Fruit fly (Drosophila melanogaster): ENCODE data around the gene CG14073.

The CG14073 gene

dm6 chr3L:18813963-18814647 is 6.4 kb downstream of the CG14073 start (continued):
- TF ChIP-seq h (optimal IDR thresholded peaks at IDR 0.05), result no peak
- TF ChIP-seq bcd (GFP tag; optimal IDR thresholded peaks at IDR 0.05), result no peak
- TF ChIP-seq sd (tag; optimal IDR thresholded peaks at IDR 0.05), result peak; percentile 90
- peak; percentile 62 for TF ChIP-seq kay (GFP tag; optimal IDR thresholded peaks at IDR 0.05)
- TF ChIP-seq phol (tag; optimal IDR thresholded peaks at IDR 0.05), result no peak
- TF ChIP-seq dmrt99B (tag; optimal IDR thresholded peaks at IDR 0.05), result no peak
- TF ChIP-seq lola (GFP tag; optimal IDR thresholded peaks at IDR 0.05), result no peak
- peak; percentile 74; the same call in 1 of the 3 replicates for TF ChIP-seq zfh1 (GFP tag; IDR thresholded peaks at IDR 0.05)
- no peak for TF ChIP-seq CG4617 (GFP tag; optimal IDR thresholded peaks at IDR 0.05; ENCODE audit: borderline replicate concordance)
- no peak for TF ChIP-seq chn (GFP tag; optimal IDR thresholded peaks at IDR 0.05)
- TF ChIP-seq sob (GFP tag; IDR thresholded peaks at IDR 0.05), result peak; percentile 78; the same call in 1 of the 2 replicates
- TF ChIP-seq CG11695 (GFP tag; IDR thresholded peaks at IDR 0.05), result peak; percentile 67; the same call in 2 of the 3 replicates
- TF ChIP-seq Dip2 (GFP tag; IDR thresholded peaks at IDR 0.05), result no peak
- peak; percentile 50; the same call in 1 of the 2 replicates for TF ChIP-seq Adf1 (GFP tag; IDR thresholded peaks at IDR 0.05)
- TF ChIP-seq Oli (tag; optimal IDR thresholded peaks at IDR 0.05), result no peak
- TF ChIP-seq CG2199 (GFP tag; IDR thresholded peaks at IDR 0.05), result 0 out of 3 replicates have a peak, but pooled peaks have one; percentile 80
- TF ChIP-seq ato (GFP tag; IDR thresholded peaks at IDR 0.05; ENCODE audit: partially characterized antibody), result no peak
- no peak for TF ChIP-seq CG6791 (GFP tag; IDR thresholded peaks at IDR 0.05; ENCODE audit: partially characterized antibody)
- no peak for TF ChIP-seq vfl (GFP tag; optimal IDR thresholded peaks at IDR 0.05)
- no peak for TF ChIP-seq cad (GFP tag; optimal IDR thresholded peaks at IDR 0.05)
- TF ChIP-seq tgo (GFP tag; IDR thresholded peaks at IDR 0.05), result no peak; the same call in 2 of the 3 replicates
- no peak for TF ChIP-seq gcm2 (GFP tag; optimal IDR thresholded peaks at IDR 0.05)
- TF ChIP-seq insv (GFP tag; optimal IDR thresholded peaks at IDR 0.05), result peak in 1 of 2 experiments; percentile 32
- TF ChIP-seq CG10543 (GFP tag; optimal IDR thresholded peaks at IDR 0.05), result peak; percentile 87
- TF ChIP-seq CG31365 (tag; optimal IDR thresholded peaks at IDR 0.05), result peak; percentile 74
- TF ChIP-seq C15 (GFP tag; IDR thresholded peaks at IDR 0.05), result no peak; the same call in 2 of the 3 replicates
- peak in 1 of 2 experiments; percentile 30 for TF ChIP-seq Trl (optimal IDR thresholded peaks at IDR 0.05)
- TF ChIP-seq Trl (GFP tag; optimal IDR thresholded peaks at IDR 0.05), result peak; percentile 78
- TF ChIP-seq fru (optimal IDR thresholded peaks at IDR 0.05), result no peak
- peak; percentile 86 for TF ChIP-seq Fer1 (GFP tag; optimal IDR thresholded peaks at IDR 0.05)
- TF ChIP-seq CG13287 (GFP tag; IDR thresholded peaks at IDR 0.05; ENCODE audit: partially characterized antibody), result no peak; the same call in 1 of the 2 replicates
- peak; percentile 46 for TF ChIP-seq CG18764 (GFP tag; optimal IDR thresholded peaks at IDR 0.05)
- TF ChIP-seq Opbp (GFP tag; IDR thresholded peaks at IDR 0.05; ENCODE audit: partially characterized antibody), result no peak
- peak; percentile 63 for TF ChIP-seq Nf-YC (tag; optimal IDR thresholded peaks at IDR 0.05)
- no peak for TF ChIP-seq CG17612 (GFP tag; IDR thresholded peaks at IDR 0.05)
- no peak for TF ChIP-seq CG7963 (GFP tag; IDR thresholded peaks at IDR 0.05; ENCODE audit: partially characterized antibody)
- TF ChIP-seq Mes4 (GFP tag; optimal IDR thresholded peaks at IDR 0.05), result peak; percentile 35
- TF ChIP-seq seq (GFP tag; IDR thresholded peaks at IDR 0.05), result peak; percentile 56; the same call in 1 of the 2 replicates
- no peak for TF ChIP-seq danr (GFP tag; IDR thresholded peaks at IDR 0.05)
- TF ChIP-seq al (GFP tag; IDR thresholded peaks at IDR 0.05), result no peak
- peak; percentile 42 for TF ChIP-seq CG2202 (tag; optimal IDR thresholded peaks at IDR 0.05)
- no peak for TF ChIP-seq pita (GFP tag; optimal IDR thresholded peaks at IDR 0.05)
- no peak for TF ChIP-seq ab (GFP tag; optimal IDR thresholded peaks at IDR 0.05)
- TF ChIP-seq CG12219 (GFP tag; optimal IDR thresholded peaks at IDR 0.05), result peak; percentile 47
- peak; percentile 89 for TF ChIP-seq cwo (GFP tag; optimal IDR thresholded peaks at IDR 0.05)
- peak; percentile 41 for TF ChIP-seq scrt (GFP tag; optimal IDR thresholded peaks at IDR 0.05)
- peak; percentile 55; the same call in 1 of the 2 replicates for TF ChIP-seq ranshi (GFP tag; IDR thresholded peaks at IDR 0.05)
- TF ChIP-seq CG14050 (GFP tag; IDR thresholded peaks at IDR 0.05), result peak; percentile 31; the same call in 1 of the 3 replicates
- TF ChIP-seq da (GFP tag; optimal IDR thresholded peaks at IDR 0.05), result peak; percentile 42
- TF ChIP-seq Doc3 (GFP tag; IDR thresholded peaks at IDR 0.05; ENCODE audit: partially characterized antibody), result no peak

All from whole organism, embryonic.